Fruit fly (Drosophila melanogaster) whole organism, wandering third instar larva: ENCODE data around the gene TwdlX.

ENCODE experiments used
- Dif ChIP-seq: fragments of 200-275, 200-300 bp; sonication (Bioruptor generic); optimal IDR thresholded peaks from 2 replicates; lab custom pipeline; 2018; ENCODE audit warnings: missing biosample characterization, missing genetic modification characterization; ENCODE audit not compliant: partially characterized antibody
- HLH106 ChIP-seq: fragments of 200-800 bp; optimal IDR thresholded peaks from 3 replicates; lab custom pipeline; 2019; ENCODE audit warnings: missing biosample characterization, mild to moderate bottlenecking, missing genetic modification characterization, moderate library complexity
- Hr83 ChIP-seq: fragments of 200-300 bp; sonication (Bioruptor generic); optimal IDR thresholded peaks from 2 replicates; lab custom pipeline; 2016; ENCODE audit warnings: missing biosample characterization, mild to moderate bottlenecking, missing genetic modification characterization, moderate library complexity; ENCODE audit not compliant: poor library complexity, severe bottlenecking
- Myc ChIP-seq: fragments of >200 bp; optimal IDR thresholded peaks from 2 replicates; lab custom pipeline; 2017
- OdsH ChIP-seq: fragments of 200-800 bp; sonication (Bioruptor generic); optimal IDR thresholded peaks from 2 replicates; lab custom pipeline; 2016; ENCODE audit warnings: missing biosample characterization, mild to moderate bottlenecking, missing genetic modification characterization
- br ChIP-seq: fragments of 200-800 bp; sonication (Bioruptor generic); optimal IDR thresholded peaks from 2 replicates; lab custom pipeline; 2016; ENCODE audit warnings: missing biosample characterization, missing genetic modification characterization
- dmrt93B ChIP-seq: fragments of 200-800 bp; sonication (Bioruptor generic); optimal IDR thresholded peaks from 2 replicates; lab custom pipeline; 2018; ENCODE audit warnings: missing biosample characterization, mild to moderate bottlenecking, missing genetic modification characterization
- psq ChIP-seq: fragments of 200-800 bp; sonication (Bioruptor generic); optimal IDR thresholded peaks from 3 replicates; lab custom pipeline; 2017; ENCODE audit warnings: missing biosample characterization, mild to moderate bottlenecking, missing genetic modification characterization, moderate library complexity
- sv ChIP-seq: fragments of 200-800 bp; sonication (Bioruptor generic); optimal IDR thresholded peaks from 3 replicates; lab custom pipeline; 2016; ENCODE audit warnings: missing biosample characterization, missing genetic modification characterization
- tai ChIP-seq: sonication (Bioruptor generic); optimal IDR thresholded peaks from 2 replicates; lab custom pipeline; 2016; ENCODE audit warnings: missing biosample characterization, missing genetic modification characterization
- usp ChIP-seq: fragments of >200 bp; optimal IDR thresholded peaks from 2 replicates; lab custom pipeline; 2017; ENCODE audit warnings: missing biosample characterization, missing genetic modification characterization

- TF ChIP-seq dmrt93B (GFP tag; lab: Kevin White, UChicago) (no peak), br (GFP tag; lab: Kevin White, UChicago) (no peak), HLH106 (tag; lab: Kevin White, UChicago) (no peak), usp (GFP tag; lab: Kevin White, UChicago) (no peak), sv (GFP tag; lab: Kevin White, UChicago) (no peak), psq (GFP tag; lab: Kevin White, UChicago) (no peak), Hr83 (GFP tag; lab: Kevin White, UChicago) (no peak), Myc (lab: Kevin White, UChicago) (no peak), tai (GFP tag; lab: Kevin White, UChicago) (no peak), OdsH (GFP tag; lab: Kevin White, UChicago) (no peak), Dif (GFP tag; lab: Kevin White, UChicago) (no peak)
These were observed 34.0 kb upstream of the TwdlX start for dm6 chrX:16696614-16697519.
